Fruit fly (Drosophila melanogaster) S2 (cell line): ENCODE data around the gene Polr1B.

Experiments
- CG8478 ChIP-seq: fragments of >200 bp; optimal IDR thresholded peaks from 2 replicates; lab custom pipeline; 2018
- CTCF ChIP-seq, 2 experiments: fragments of >200 bp; optimal IDR thresholded peaks; 2 replicates each; lab custom pipeline; 2018

DNA sequence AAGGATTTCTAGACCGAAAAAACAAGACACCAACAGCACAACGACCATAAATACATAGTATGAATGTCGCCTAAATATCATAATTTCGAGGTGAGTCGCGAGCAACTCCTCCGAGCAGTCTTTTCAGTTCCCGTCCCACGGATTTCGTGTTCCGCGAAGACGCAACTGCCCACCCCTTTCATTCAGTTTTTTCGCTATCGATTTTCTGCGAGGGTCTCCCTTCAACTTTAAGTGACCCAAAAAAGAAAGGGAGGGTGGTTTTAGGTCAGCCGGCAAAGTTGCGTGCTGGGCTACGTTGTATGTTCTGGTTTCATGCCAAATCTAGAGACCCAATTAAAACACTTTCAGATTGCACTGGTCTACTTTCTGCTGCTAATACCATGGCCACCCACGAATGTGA, 51.7 kb downstream of the Polr1B start:
- TF ChIP-seq CTCF (optimal IDR thresholded peaks at IDR 0.05; lab: Kevin White, UChicago) = no peak
- TF ChIP-seq CG8478 = no peak
